1 worm cellular context compared by ENCODE assay signal in genomic region chrIII:835713-836278, ce11.
A peak's percentile ranks its signal among the peaks of the same experiment; 100 is the strongest.
TF ChIP-seq lines count a peak whose summit lies in the region.

No protein-coding gene starts in this region.

TF ChIP-seq in whole organism, L4 larva, 104 proteins besides CTCF, POLR2A, EP300 and RAD21 (continued from another document):
- TF ChIP-seq nhr-10 (tag; optimal IDR thresholded peaks at IDR 0.05; lab: Kevin White, UChicago), result peak; percentile 93
- no peak for TF ChIP-seq zip-11 (GFP tag; IDR thresholded peaks at IDR 0.05; lab: Robert Waterston, UW)
- TF ChIP-seq lir-3 (tag; optimal IDR thresholded peaks at IDR 0.05; lab: Kevin White, UChicago), result no peak
- peak; percentile 90 for TF ChIP-seq dmd-8 (GFP tag; IDR thresholded peaks at IDR 0.05; lab: Robert Waterston, UW)
- no peak for TF ChIP-seq zip-2 (tag; optimal IDR thresholded peaks at IDR 0.05; lab: Kevin White, UChicago)
- no peak for TF ChIP-seq nhr-76 (tag; optimal IDR thresholded peaks at IDR 0.05; lab: Kevin White, UChicago)
- peak; percentile 93 for TF ChIP-seq mdt-29 (GFP tag; IDR thresholded peaks at IDR 0.05; lab: Robert Waterston, UW)
- no peak; the same call in 1 of the 2 replicates for TF ChIP-seq daf-8 (GFP tag; IDR thresholded peaks at IDR 0.05; lab: Robert Waterston, UW)
- no peak for TF ChIP-seq fkh-10 (GFP tag; optimal IDR thresholded peaks at IDR 0.05; lab: Kevin White, UChicago)
- peak; percentile 98 for TF ChIP-seq nhr-77 (tag; optimal IDR thresholded peaks at IDR 0.05; lab: Kevin White, UChicago)
- peak; percentile 92 for TF ChIP-seq nhr-102 (tag; optimal IDR thresholded peaks at IDR 0.05; lab: Kevin White, UChicago)
- no peak for TF ChIP-seq unc-39 (tag; optimal IDR thresholded peaks at IDR 0.05; lab: Kevin White, UChicago)
- TF ChIP-seq snpc-4 (tag; optimal IDR thresholded peaks at IDR 0.05; lab: Kevin White, UChicago), result no peak
- TF ChIP-seq ces-1 (GFP tag; optimal IDR thresholded peaks at IDR 0.05; lab: Kevin White, UChicago), result no peak
- TF ChIP-seq pha-4 (GFP tag; IDR thresholded peaks at IDR 0.05; lab: Robert Waterston, UW), result peak; percentile 95
- TF ChIP-seq pha-4 (tag; optimal IDR thresholded peaks at IDR 0.05; lab: Kevin White, UChicago), result no peak
- no peak for TF ChIP-seq cey-2 (tag; optimal IDR thresholded peaks at IDR 0.05; lab: Kevin White, UChicago; ENCODE audit: borderline replicate concordance, insufficient read depth)
- no peak for TF ChIP-seq unc-62 (GFP tag; optimal IDR thresholded peaks at IDR 0.05 in 1 of 2; lab: Kevin White, UChicago)
- TF ChIP-seq unc-62 (tag; optimal IDR thresholded peaks at IDR 0.05; lab: Kevin White, UChicago), result no peak
- peak; percentile 82 for TF ChIP-seq lin-38 (GFP tag; IDR thresholded peaks at IDR 0.05; lab: Robert Waterston, UW)
- TF ChIP-seq R02D3.7 (tag; optimal IDR thresholded peaks at IDR 0.05; lab: Kevin White, UChicago), result no peak
- TF ChIP-seq zfp-3 (GFP tag; conservative IDR thresholded peaks at IDR 0.05; lab: Robert Waterston, UW), result peak; percentile 99
- peak; percentile 5 for TF ChIP-seq hlh-30 (tag; optimal IDR thresholded peaks at IDR 0.05; lab: Kevin White, UChicago; ENCODE audit: insufficient read depth)
- peak; percentile 94 for TF ChIP-seq mep-1 (tag; optimal IDR thresholded peaks at IDR 0.05; lab: Kevin White, UChicago)
- TF ChIP-seq nhr-11 (tag; optimal IDR thresholded peaks at IDR 0.05; lab: Kevin White, UChicago), result no peak
- peak; percentile 77 to 95; a peak in 3 of 4 replicates for TF ChIP-seq madf-5 (GFP tag; IDR thresholded peaks at IDR 0.05; lab: Robert Waterston, UW)
- peak; percentile 91 for TF ChIP-seq D1046.2 (GFP tag; IDR thresholded peaks at IDR 0.05; lab: Robert Waterston, UW)
- peak; percentile 72 for TF ChIP-seq madf-9 (GFP tag; conservative IDR thresholded peaks at IDR 0.05; lab: Robert Waterston, UW)
- TF ChIP-seq saeg-2 (GFP tag; IDR thresholded peaks at IDR 0.05; lab: Robert Waterston, UW), result peak; percentile 88
- peak; percentile 49 for TF ChIP-seq nhr-237 (tag; optimal IDR thresholded peaks at IDR 0.05; lab: Kevin White, UChicago)
- TF ChIP-seq F10B5.3 (tag; optimal IDR thresholded peaks at IDR 0.05; lab: Kevin White, UChicago), result peak; percentile 16
- TF ChIP-seq jun-1 (tag; optimal IDR thresholded peaks at IDR 0.05; lab: Kevin White, UChicago), result peak; percentile 94
- peak; percentile 98 for TF ChIP-seq ama-1 (optimal IDR thresholded peaks at IDR 0.05; lab: Kevin White, UChicago)
- TF ChIP-seq dmd-6 (GFP tag; IDR thresholded peaks at IDR 0.05; lab: Robert Waterston, UW), result peak; percentile 76
- 0 out of 2 replicates have a peak, but pooled peaks have one; percentile 58 for TF ChIP-seq F44E2.7 (GFP tag; IDR thresholded peaks at IDR 0.05; lab: Robert Waterston, UW)
- TF ChIP-seq lin-15B (tag; optimal IDR thresholded peaks at IDR 0.05; lab: Kevin White, UChicago), result no peak
- TF ChIP-seq daf-19 (GFP tag; conservative IDR thresholded peaks at IDR 0.05; lab: Robert Waterston, UW), result 0 out of 2 replicates have a peak, but pooled peaks have one; percentile 79
- TF ChIP-seq T20F7.1 (GFP tag; optimal IDR thresholded peaks at IDR 0.05; lab: Kevin White, UChicago), result peak; percentile 77
- TF ChIP-seq ceh-28 (tag; optimal IDR thresholded peaks at IDR 0.05; lab: Kevin White, UChicago), result no peak
- TF ChIP-seq nhr-111 (GFP tag; optimal IDR thresholded peaks at IDR 0.05; lab: Kevin White, UChicago), result peak; percentile 99
- TF ChIP-seq spr-3 (GFP tag; optimal IDR thresholded peaks at IDR 0.05; lab: Kevin White, UChicago), result peak; percentile 88
- no peak for TF ChIP-seq F49E8.2 (tag; optimal IDR thresholded peaks at IDR 0.05; lab: Kevin White, UChicago; ENCODE audit: borderline replicate concordance)
- peak in 1 of 2 experiments; percentile 81 for TF ChIP-seq daf-16 (GFP tag; optimal IDR thresholded peaks at IDR 0.05; lab: Kevin White, UChicago)
- peak; percentile 66 for TF ChIP-seq daf-16 (tag; optimal IDR thresholded peaks at IDR 0.05; lab: Kevin White, UChicago)
